Fruit fly (Drosophila melanogaster): ENCODE data around the gene stx.

stx gene

DNA sequence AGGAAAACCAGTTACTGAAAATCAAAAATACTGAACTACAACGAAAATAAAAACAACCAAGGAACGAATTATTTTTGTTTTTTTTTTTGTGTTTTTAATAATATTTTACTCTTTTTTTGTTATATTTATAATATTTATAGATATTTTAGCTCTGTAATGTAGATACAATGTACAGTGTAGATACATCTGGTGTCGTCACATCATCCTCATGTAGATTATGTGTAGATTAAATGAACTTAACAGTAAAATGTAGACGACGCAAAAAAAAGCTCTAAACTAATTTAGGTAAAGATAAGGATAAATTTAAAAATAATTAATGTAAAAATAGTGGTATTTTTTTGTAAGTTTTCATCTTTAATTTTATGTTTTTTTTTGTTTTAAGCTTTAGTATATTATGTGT lies 44.5 kb upstream of the stx start:
- TF ChIP-seq Scr (GFP tag; IDR thresholded peaks at IDR 0.05; ENCODE audit: partially characterized antibody) (no peak), CG4854 (GFP tag; optimal IDR thresholded peaks at IDR 0.05) (no peak), CTCF (GFP tag; optimal IDR thresholded peaks at IDR 0.05) (peak; percentile 60), Bgb (GFP tag; IDR thresholded peaks at IDR 0.05; ENCODE audit: partially characterized antibody) (peak; percentile 51; the same call in 1 of the 2 replicates)

DNA sequence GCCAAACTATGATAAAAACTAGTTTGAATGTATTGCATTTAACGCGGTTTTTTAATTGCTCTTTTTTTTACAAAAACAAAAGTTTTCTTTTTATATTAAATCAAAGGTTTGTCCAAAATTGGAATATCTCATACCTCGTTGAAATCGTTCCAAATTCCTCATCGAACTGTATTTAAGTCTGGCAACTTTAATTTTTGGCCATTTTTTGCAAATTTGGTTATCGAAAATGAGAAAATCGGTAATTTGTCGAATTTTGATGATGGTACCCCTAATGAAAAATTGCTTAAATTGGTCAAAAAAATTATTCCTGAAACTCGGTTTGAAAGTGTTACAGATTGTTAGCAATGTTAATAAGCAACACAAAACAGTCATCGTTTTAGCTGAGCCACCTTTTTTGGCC lies 42.6 kb upstream of the stx start:
- TF ChIP-seq CG13296 (GFP tag; optimal IDR thresholded peaks at IDR 0.05) (no peak), pnt (GFP tag; optimal IDR thresholded peaks at IDR 0.05) (no peak), tna (GFP tag; IDR thresholded peaks at IDR 0.05; ENCODE audit: partially characterized antibody) (0 out of 2 replicates have a peak, but pooled peaks have one; percentile 10), Doc3 (GFP tag; IDR thresholded peaks at IDR 0.05; ENCODE audit: partially characterized antibody) (no peak), wek (GFP tag; optimal IDR thresholded peaks at IDR 0.05) (peak; percentile 76), B-H1 (GFP tag; IDR thresholded peaks at IDR 0.05) (no peak), CG8290 (GFP tag; optimal IDR thresholded peaks at IDR 0.05) (no peak), CG8290 (tag; optimal IDR thresholded peaks at IDR 0.05) (peak in 1 of 2 experiments; percentile 28), CG30431 (GFP tag; optimal IDR thresholded peaks at IDR 0.05) (no peak), CG30020 (tag; optimal IDR thresholded peaks at IDR 0.05) (no peak), CG7745 (tag; optimal IDR thresholded peaks at IDR 0.05) (no peak), dm (GFP tag; optimal IDR thresholded peaks at IDR 0.05) (no peak), tap (tag; optimal IDR thresholded peaks at IDR 0.05) (no peak), gro (GFP tag; optimal IDR thresholded peaks at IDR 0.05) (no peak), sens (GFP tag) (peak; percentile 81), tx (GFP tag; optimal IDR thresholded peaks at IDR 0.05) (no peak), CG2199 (GFP tag; IDR thresholded peaks at IDR 0.05) (no peak), gem (tag; optimal IDR thresholded peaks at IDR 0.05) (peak; percentile 30), CG6175 (GFP tag; IDR thresholded peaks at IDR 0.05) (no peak), Gug (GFP tag; IDR thresholded peaks at IDR 0.05) (no peak), CG32767 (GFP tag; IDR thresholded peaks at IDR 0.05) (no peak), CG15011 (GFP tag; optimal IDR thresholded peaks at IDR 0.05) (no peak), chm (GFP tag; IDR thresholded peaks at IDR 0.05) (no peak), bigmax (GFP tag; optimal IDR thresholded peaks at IDR 0.05) (no peak), otp (GFP tag; IDR thresholded peaks at IDR 0.05) (no peak), nau (GFP tag; optimal IDR thresholded peaks at IDR 0.05) (no peak), CG12219 (GFP tag; optimal IDR thresholded peaks at IDR 0.05) (no peak), GATAe (GFP tag; conservative IDR thresholded peaks at IDR 0.05) (no peak), tgo (GFP tag; IDR thresholded peaks at IDR 0.05) (no peak), CG2678 (tag; optimal IDR thresholded peaks at IDR 0.05) (no peak), bbx (GFP tag; IDR thresholded peaks at IDR 0.05; ENCODE audit: partially characterized antibody) (peak; percentile 55; the same call in 1 of the 2 replicates), CG14965 (GFP tag; optimal IDR thresholded peaks at IDR 0.05; ENCODE audit: borderline replicate concordance) (no peak), CG12299 (tag; optimal IDR thresholded peaks at IDR 0.05) (no peak), CG13123 (GFP tag; optimal IDR thresholded peaks at IDR 0.05) (no peak), kni (GFP tag; optimal IDR thresholded peaks at IDR 0.05) (no peak), schlank (tag; optimal IDR thresholded peaks at IDR 0.05) (no peak), Ets97D (GFP tag; optimal IDR thresholded peaks at IDR 0.05) (no peak), pros (GFP tag; optimal IDR thresholded peaks at IDR 0.05) (no peak), PHDP (tag; optimal IDR thresholded peaks at IDR 0.05) (no peak), bowl (GFP tag; IDR thresholded peaks at IDR 0.05) (no peak), MBD-R2 (GFP tag; IDR thresholded peaks at IDR 0.05) (0 out of 2 replicates have a peak, but pooled peaks have one; percentile 17), Med (GFP tag) (no peak), CG32532 (GFP tag; IDR thresholded peaks at IDR 0.05) (no peak), nerfin-2 (GFP tag; IDR thresholded peaks at IDR 0.05; ENCODE audit: partially characterized antibody) (peak; percentile 9; the same call in 1 of the 2 replicates), CG18011 (GFP tag; optimal IDR thresholded peaks at IDR 0.05) (no peak), Bteb2 (GFP tag; optimal IDR thresholded peaks at IDR 0.05) (no peak), CG31365 (tag; optimal IDR thresholded peaks at IDR 0.05) (no peak)

Data from whole organism, embryonic.